Worm (Caenorhabditis elegans) whole organism, young adult: ENCODE results near the gene F37A4.6.

ENCODE experiments used
- B0035.1 ChIP-seq: sonication (generic microtip); optimal IDR thresholded peaks from 2 replicates; lab custom pipeline; 2016; ENCODE audit warnings: missing genetic modification characterization, mild to moderate bottlenecking, missing compliant biosample characterization, missing genotype, missing genetic modification reagents
- Y95B8A.8 ChIP-seq: fragments of 200-800 bp; sonication (Bioruptor generic); IDR thresholded peaks from 2 replicates; pipeline ENCODE4 v1.3.6; 2022; ENCODE audit warnings: missing genetic modification reagents, missing genetic modification characterization, missing compliant biosample characterization
- ama-1 ChIP-seq, 3 experiments: fragments of 150-350 bp in 1 of 3; sonication (generic microtip) in 2 of 3; optimal IDR thresholded peaks; 2 replicates each; lab custom pipeline; 2014 to 2018; ENCODE audit warnings: missing biosample characterization in 2 of 3, missing genetic modification characterization in 2 of 3, missing genetic modification reagents in 2 of 3
- dox-1 ChIP-seq: fragments of 200-800 bp; sonication (Bioruptor generic); IDR thresholded peaks from 2 replicates; pipeline ENCODE4 v1.3.6; 2022; ENCODE audit warnings: missing genetic modification reagents, missing genetic modification characterization, missing compliant biosample characterization
- dpl-1 ChIP-seq: fragments of 150-350 bp; optimal IDR thresholded peaks from 2 replicates; lab custom pipeline; 2014; ENCODE audit warnings: missing biosample characterization, missing genetic modification reagents, missing genetic modification characterization
- lin-26 ChIP-seq: fragments of 200-800 bp; sonication (Bioruptor generic); IDR thresholded peaks from 2 replicates; pipeline ENCODE4 v1.3.6; 2022; ENCODE audit warnings: missing genetic modification reagents, missing genetic modification characterization, missing compliant biosample characterization
- nfya-1 ChIP-seq: sonication (generic microtip); optimal IDR thresholded peaks from 2 replicates; lab custom pipeline; 2017; ENCODE audit warnings: antibody characterized with exemption, missing compliant biosample characterization, missing genetic modification characterization, borderline replicate concordance; ENCODE audit not compliant: insufficient read depth
- unc-130 ChIP-seq: sonication (generic microtip); optimal IDR thresholded peaks from 2 replicates; lab custom pipeline; 2016; ENCODE audit warnings: missing genetic modification reagents, missing genetic modification characterization, missing compliant biosample characterization
- xnd-1 ChIP-seq: sonication (generic microtip); optimal IDR thresholded peaks from 2 replicates; lab custom pipeline; 2016; ENCODE audit warnings: missing genotype, missing genetic modification reagents, missing genetic modification characterization, missing compliant biosample characterization
- ztf-22 ChIP-seq: fragments of 200-800 bp; sonication (Bioruptor generic); optimal IDR thresholded peaks from 2 replicates; lab custom pipeline; 2018; ENCODE audit warnings: mild to moderate bottlenecking, missing genetic modification characterization, moderate library complexity, missing compliant biosample characterization

DNA sequence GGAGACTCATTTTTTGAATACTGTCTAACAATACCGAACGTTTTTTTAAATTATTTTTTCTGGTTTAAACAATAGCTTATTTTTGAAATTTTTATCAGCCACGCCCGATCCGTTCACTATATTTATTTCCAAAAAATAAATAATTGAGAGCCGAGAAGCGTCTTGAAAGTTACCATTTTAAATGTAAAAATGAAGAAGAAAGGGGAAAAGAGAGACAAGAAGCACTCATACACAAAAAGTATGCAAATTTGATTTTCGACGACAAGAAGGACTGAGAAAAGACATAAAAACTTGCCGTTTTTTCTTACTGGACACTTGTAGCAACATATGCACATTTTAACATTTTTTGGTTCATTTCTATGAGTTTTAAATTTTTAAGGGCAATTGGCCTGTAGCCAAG is 23.8 kb upstream of the F37A4.6 start:
- no peak for TF ChIP-seq unc-130 (GFP tag; lab: Kevin White, UChicago)
- no peak for TF ChIP-seq lin-26 (GFP tag; lab: Robert Waterston, UW)
- TF ChIP-seq ztf-22 (GFP tag; lab: Kevin White, UChicago), result no peak
- no peak for TF ChIP-seq Y95B8A.8 (GFP tag; lab: Robert Waterston, UW)
- TF ChIP-seq dpl-1 (GFP tag; lab: Kevin White, UChicago), result no peak
- no peak for TF ChIP-seq ama-1 (optimal IDR thresholded peaks at IDR 0.05; lab: Kevin White, UChicago)
- TF ChIP-seq ama-1 (GFP tag; optimal IDR thresholded peaks at IDR 0.05; lab: Kevin White, UChicago), result no peak
- no peak for TF ChIP-seq nfya-1
- no peak for TF ChIP-seq dox-1 (GFP tag; lab: Robert Waterston, UW)
- no peak for TF ChIP-seq B0035.1 (tag; lab: Kevin White, UChicago)
- no peak for TF ChIP-seq xnd-1
